Worm (Caenorhabditis elegans) whole organism, L1 larva: ENCODE measurements around the gene B0303.4.
A peak's percentile ranks its signal among the peaks of the same experiment; 100 is the strongest.

Source experiments
- C04F5.9 ChIP-seq: sonication (generic microtip); optimal IDR thresholded peaks from 2 replicates; lab custom pipeline; 2016; ENCODE audit warnings: missing genetic modification characterization, missing compliant biosample characterization
- C34B4.2 ChIP-seq: sonication (generic microtip); optimal IDR thresholded peaks from 2 replicates; lab custom pipeline; 2017; ENCODE audit warnings: mild to moderate bottlenecking, missing genetic modification characterization, missing compliant biosample characterization
- F16B12.6 ChIP-seq: fragments of 150-350 bp; optimal IDR thresholded peaks from 2 replicates; lab custom pipeline; 2014; ENCODE audit warnings: missing biosample characterization, missing genetic modification characterization
- aha-1 ChIP-seq: fragments of 150-350 bp; optimal IDR thresholded peaks from 2 replicates; lab custom pipeline; 2014; ENCODE audit warnings: missing biosample characterization, missing genetic modification characterization
- aly-2 ChIP-seq: fragments of 150-350 bp; optimal IDR thresholded peaks from 2 replicates; lab custom pipeline; 2014; ENCODE audit warnings: missing biosample characterization, missing genetic modification characterization
- ama-1 ChIP-seq: fragments of 150-350 bp; optimal IDR thresholded peaks from 2 replicates; lab custom pipeline; 2014
- blmp-1 ChIP-seq: fragments of 150-350 bp; optimal IDR thresholded peaks from 2 replicates; lab custom pipeline; 2014; ENCODE audit warnings: missing biosample characterization, missing genetic modification characterization
- ceh-8 ChIP-seq: fragments of 200-800 bp; sonication (Bioruptor generic); optimal IDR thresholded peaks from 2 replicates; lab custom pipeline; 2018; ENCODE audit warnings: mild to moderate bottlenecking, missing genetic modification characterization, moderate library complexity, missing compliant biosample characterization
- ceh-90 ChIP-seq: sonication (generic microtip); optimal IDR thresholded peaks from 2 replicates; lab custom pipeline; 2016; ENCODE audit warnings: missing genetic modification characterization, missing compliant biosample characterization
- ces-1 ChIP-seq: fragments of 150-350 bp; optimal IDR thresholded peaks from 2 replicates; lab custom pipeline; 2014; ENCODE audit warnings: missing biosample characterization, missing genetic modification reagents, missing genetic modification characterization
- dpl-1 ChIP-seq, 3 experiments: fragments of 150-350 bp in 2 of 3; sonication (generic microtip) in 1 of 3; optimal IDR thresholded peaks; 2 replicates each; lab custom pipeline; 2014 to 2017; ENCODE audit warnings: missing biosample characterization in 3 of 3, missing genetic modification characterization in 3 of 3, missing genetic modification reagents in 3 of 3
- dsc-1 ChIP-seq: sonication (generic microtip); optimal IDR thresholded peaks from 2 replicates; lab custom pipeline; 2016; ENCODE audit warnings: mild to moderate bottlenecking, missing genetic modification characterization, missing compliant biosample characterization
- efl-1 ChIP-seq, 4 experiments: fragments of 150-350 bp; optimal IDR thresholded peaks in 3 of 4; peaks in 1 of 4; 1 replicate in 1 of 4; 2 replicates in 3 of 4; lab custom pipeline; 2014; ENCODE audit warnings: missing biosample characterization in 2 of 4, missing genetic modification characterization in 2 of 4, missing genetic modification reagents in 2 of 4
- efl-3 ChIP-seq: fragments of 200-800 bp; sonication (Bioruptor generic); optimal IDR thresholded peaks from 2 replicates; lab custom pipeline; 2018; ENCODE audit warnings: mild to moderate bottlenecking, missing genetic modification characterization, missing compliant biosample characterization
- egl-13 ChIP-seq: sonication (generic microtip); optimal IDR thresholded peaks from 2 replicates; lab custom pipeline; 2016; ENCODE audit warnings: missing genotype, missing genetic modification reagents, missing genetic modification characterization, missing compliant biosample characterization
- egl-27 ChIP-seq, 2 experiments: fragments of 150-350 bp in 1 of 2; sonication (generic microtip); optimal IDR thresholded peaks; 3 replicates each; lab custom pipeline; 2017 to 2018; ENCODE audit warnings: missing biosample characterization in 2 of 2, missing genetic modification characterization in 2 of 2, missing genetic modification reagents in 2 of 2
- elt-3 ChIP-seq, 6 experiments: fragments of 150-350 bp in 1 of 6; sonication (generic microtip); optimal IDR thresholded peaks; 2 replicates each; lab custom pipeline; 2017 to 2018; ENCODE audit warnings: missing biosample characterization in 6 of 6, missing genetic modification characterization in 6 of 6, inconsistent platforms in 1 of 6
- fkh-4 ChIP-seq: sonication (generic microtip); optimal IDR thresholded peaks from 2 replicates; lab custom pipeline; 2016; ENCODE audit warnings: missing compliant biosample characterization, missing genetic modification characterization, borderline replicate concordance
- fkh-8 ChIP-seq: sonication (generic microtip); optimal IDR thresholded peaks from 2 replicates; lab custom pipeline; 2016; ENCODE audit warnings: mild to moderate bottlenecking, missing genetic modification characterization, missing compliant biosample characterization
- grh-1 ChIP-seq: fragments of 200-800 bp; sonication (Bioruptor generic); IDR thresholded peaks from 2 replicates; pipeline ENCODE4 v1.3.6; 2022; ENCODE audit warnings: missing genetic modification reagents, missing genetic modification characterization, missing compliant biosample characterization
- hlh-17 ChIP-seq: fragments of 200-800 bp; sonication (Bioruptor generic); optimal IDR thresholded peaks from 2 replicates; lab custom pipeline; 2018; ENCODE audit warnings: missing genetic modification characterization, mild to moderate bottlenecking, missing compliant biosample characterization, moderate library complexity, borderline replicate concordance
- hlh-4 ChIP-seq: sonication (generic microtip); optimal IDR thresholded peaks from 2 replicates; lab custom pipeline; 2016; ENCODE audit warnings: mild to moderate bottlenecking, missing genetic modification characterization, missing compliant biosample characterization
- hpl-2 ChIP-seq: fragments of 150-350 bp; optimal IDR thresholded peaks from 2 replicates; lab custom pipeline; 2014; ENCODE audit warnings: missing biosample characterization, missing genetic modification reagents, missing genetic modification characterization
- jun-1 ChIP-seq: fragments of 150-350 bp; optimal IDR thresholded peaks from 2 replicates; lab custom pipeline; 2014; ENCODE audit warnings: missing biosample characterization, missing genetic modification reagents, missing genetic modification characterization
- lin-13 ChIP-seq: fragments of 150-350 bp; optimal IDR thresholded peaks from 2 replicates; lab custom pipeline; 2014; ENCODE audit warnings: missing biosample characterization, missing genetic modification reagents, missing genetic modification characterization
- lin-14 ChIP-seq: fragments of 200-800 bp; sonication (Bioruptor generic); optimal IDR thresholded peaks from 2 replicates; lab custom pipeline; 2018; ENCODE audit warnings: mild to moderate bottlenecking, missing genetic modification characterization, moderate library complexity, missing compliant biosample characterization
- lin-35 ChIP-seq, 2 experiments: fragments of 150-350 bp; optimal IDR thresholded peaks; 2 replicates each; lab custom pipeline; 2014; ENCODE audit warnings: missing biosample characterization in 2 of 2, missing genetic modification characterization in 2 of 2, missing genetic modification reagents in 2 of 2
- lin-39 ChIP-seq: fragments of 150-350 bp; optimal IDR thresholded peaks from 2 replicates; lab custom pipeline; 2014; ENCODE audit warnings: missing biosample characterization, missing genetic modification reagents, missing genetic modification characterization
- lir-3 ChIP-seq: sonication (generic microtip); optimal IDR thresholded peaks from 2 replicates; lab custom pipeline; 2016; ENCODE audit warnings: mild to moderate bottlenecking, missing genetic modification characterization, moderate library complexity, missing compliant biosample characterization; ENCODE audit not compliant: poor library complexity
- mab-9 ChIP-seq: fragments of 200-800 bp; sonication (Bioruptor generic); IDR thresholded peaks from 2 replicates; pipeline ENCODE4 v1.3.6; 2022; ENCODE audit warnings: missing genetic modification reagents, missing genetic modification characterization, missing compliant biosample characterization
- nhr-11 ChIP-seq: fragments of 150-350 bp; optimal IDR thresholded peaks from 2 replicates; lab custom pipeline; 2014; ENCODE audit warnings: missing biosample characterization, missing genetic modification characterization
- nhr-20 ChIP-seq: sonication (generic microtip); optimal IDR thresholded peaks from 2 replicates; lab custom pipeline; 2016; ENCODE audit warnings: mild to moderate bottlenecking, missing genetic modification characterization, missing compliant biosample characterization
- nhr-47 ChIP-seq: sonication (generic microtip); optimal IDR thresholded peaks from 2 replicates; lab custom pipeline; 2016; ENCODE audit warnings: mild to moderate bottlenecking, missing genetic modification characterization, moderate library complexity, missing compliant biosample characterization
- nhr-77 ChIP-seq: fragments of 150-350 bp; optimal IDR thresholded peaks from 2 replicates; lab custom pipeline; 2014; ENCODE audit warnings: missing biosample characterization, missing genetic modification characterization
- nhr-84 ChIP-seq: sonication (generic microtip); optimal IDR thresholded peaks from 2 replicates; lab custom pipeline; 2017; ENCODE audit warnings: missing biosample characterization, missing genetic modification characterization
- nhr-85 ChIP-seq: sonication (generic microtip); peaks from one replicate; lab custom pipeline; 2016; ENCODE audit warnings: missing genetic modification characterization, inconsistent platforms, missing compliant biosample characterization
- nhr-90 ChIP-seq: sonication (generic microtip); optimal IDR thresholded peaks from 2 replicates; lab custom pipeline; 2016; ENCODE audit warnings: mild to moderate bottlenecking, missing genetic modification characterization, missing compliant biosample characterization; ENCODE audit not compliant: poor library complexity
- pax-3 ChIP-seq: fragments of 200-800 bp; sonication (Bioruptor generic); optimal IDR thresholded peaks from 2 replicates; lab custom pipeline; 2018; ENCODE audit warnings: mild to moderate bottlenecking, missing genetic modification characterization, moderate library complexity, missing compliant biosample characterization
- rnt-1 ChIP-seq: sonication (generic microtip); optimal IDR thresholded peaks from 2 replicates; lab custom pipeline; 2016; ENCODE audit warnings: mild to moderate bottlenecking, missing genetic modification characterization, moderate library complexity, missing compliant biosample characterization
- skn-1 ChIP-seq: fragments of 150-350 bp; optimal IDR thresholded peaks from 2 replicates; lab custom pipeline; 2014; ENCODE audit warnings: missing biosample characterization, missing genetic modification characterization
- snu-23 ChIP-seq: sonication (generic microtip); optimal IDR thresholded peaks from 2 replicates; lab custom pipeline; 2016; ENCODE audit warnings: missing genetic modification characterization, missing compliant biosample characterization
- sptf-1 ChIP-seq: fragments of 150-350 bp; optimal IDR thresholded peaks from 2 replicates; lab custom pipeline; 2014; ENCODE audit warnings: missing biosample characterization, missing genetic modification characterization
- swsn-7 ChIP-seq: sonication (generic microtip); optimal IDR thresholded peaks from 2 replicates; lab custom pipeline; 2016; ENCODE audit warnings: missing genetic modification characterization, missing compliant biosample characterization
- unc-130 ChIP-seq: fragments of 150-350 bp; optimal IDR thresholded peaks from 2 replicates; lab custom pipeline; 2017; ENCODE audit warnings: missing biosample characterization, missing genetic modification characterization, inconsistent platforms
- unc-86 ChIP-seq: sonication (generic microtip); optimal IDR thresholded peaks from 2 replicates; lab custom pipeline; 2016; ENCODE audit warnings: missing genetic modification characterization, missing compliant biosample characterization
- xbp-1 ChIP-seq: sonication (generic microtip); optimal IDR thresholded peaks from 2 replicates; lab custom pipeline; 2016; ENCODE audit warnings: missing genetic modification characterization, missing compliant biosample characterization
- zag-1 ChIP-seq: fragments of 150-350 bp; optimal IDR thresholded peaks from 2 replicates; lab custom pipeline; 2014; ENCODE audit warnings: missing biosample characterization, missing genetic modification characterization
- zip-4 ChIP-seq: fragments of 200-800 bp; sonication (Bioruptor generic); optimal IDR thresholded peaks from 2 replicates; lab custom pipeline; 2018; ENCODE audit warnings: mild to moderate bottlenecking, missing genetic modification characterization, moderate library complexity, missing compliant biosample characterization
- ztf-4 ChIP-seq: fragments of 150-350 bp; optimal IDR thresholded peaks from 2 replicates; lab custom pipeline; 2014; ENCODE audit warnings: missing biosample characterization, missing genetic modification characterization

B0303.4 gene

DNA sequence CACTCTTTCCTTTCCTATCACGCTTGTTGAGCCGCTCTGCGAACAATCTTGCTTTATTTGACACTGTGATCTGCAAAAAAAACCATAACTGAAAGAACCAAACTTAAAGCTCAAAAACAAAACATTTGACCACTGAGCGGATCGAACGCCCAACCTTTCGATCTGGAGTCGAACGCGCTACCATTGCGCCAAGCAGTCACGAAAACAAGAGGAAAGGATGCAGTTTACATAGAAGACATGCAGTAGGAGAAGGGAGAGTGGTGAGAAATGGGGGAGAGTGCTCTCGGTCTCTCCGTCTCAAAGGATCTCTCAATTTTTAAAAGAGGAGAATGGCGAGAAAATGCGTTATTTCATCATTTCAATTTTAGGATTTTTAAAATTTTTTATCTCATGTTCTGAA, 11.3 kb upstream of the B0303.4 start (continued):
- TF ChIP-seq nhr-84 (no peak), swsn-7 (tag; lab: Kevin White, UChicago) (peak; percentile 71), snu-23 (GFP tag; lab: Kevin White, UChicago) (peak; percentile 85), mab-9 (GFP tag; lab: Robert Waterston, UW) (no peak), ces-1 (GFP tag; lab: Kevin White, UChicago) (no peak), zag-1 (no peak), lin-39 (no peak), C04F5.9 (peak; percentile 8), ama-1 (peak; percentile 34), nhr-20 (tag; lab: Kevin White, UChicago) (peak; percentile 68), zip-4 (peak; percentile 36), lin-14 (GFP tag; lab: Kevin White, UChicago) (peak; percentile 73), xbp-1 (tag; lab: Kevin White, UChicago) (peak; percentile 63), dsc-1 (tag; lab: Kevin White, UChicago) (peak; percentile 75), nhr-85 (tag; lab: Kevin White, UChicago) (peak; percentile 80), ztf-4 (peak; percentile 29), unc-130 (no peak), hlh-4 (tag; lab: Kevin White, UChicago) (no peak), egl-27 (tag; optimal IDR thresholded peaks at IDR 0.05; lab: Kevin White, UChicago) (no peak), nhr-77 (tag; lab: Kevin White, UChicago) (peak; percentile 46), pax-3 (tag; lab: Kevin White, UChicago) (peak; percentile 44), elt-3 (tag; optimal IDR thresholded peaks at IDR 0.05; lab: Kevin White, UChicago) (peak in 1 of 6 experiments; percentile 43), hlh-17 (GFP tag; lab: Kevin White, UChicago) (no peak), C34B4.2 (no peak), ceh-90 (peak; percentile 12), jun-1 (tag; lab: Kevin White, UChicago) (peak; percentile 61), blmp-1 (peak; percentile 2), nhr-11 (tag; lab: Kevin White, UChicago) (no peak), skn-1 (tag; lab: Kevin White, UChicago) (peak; percentile 47), fkh-8 (tag; lab: Kevin White, UChicago) (peak; percentile 61)

DNA sequence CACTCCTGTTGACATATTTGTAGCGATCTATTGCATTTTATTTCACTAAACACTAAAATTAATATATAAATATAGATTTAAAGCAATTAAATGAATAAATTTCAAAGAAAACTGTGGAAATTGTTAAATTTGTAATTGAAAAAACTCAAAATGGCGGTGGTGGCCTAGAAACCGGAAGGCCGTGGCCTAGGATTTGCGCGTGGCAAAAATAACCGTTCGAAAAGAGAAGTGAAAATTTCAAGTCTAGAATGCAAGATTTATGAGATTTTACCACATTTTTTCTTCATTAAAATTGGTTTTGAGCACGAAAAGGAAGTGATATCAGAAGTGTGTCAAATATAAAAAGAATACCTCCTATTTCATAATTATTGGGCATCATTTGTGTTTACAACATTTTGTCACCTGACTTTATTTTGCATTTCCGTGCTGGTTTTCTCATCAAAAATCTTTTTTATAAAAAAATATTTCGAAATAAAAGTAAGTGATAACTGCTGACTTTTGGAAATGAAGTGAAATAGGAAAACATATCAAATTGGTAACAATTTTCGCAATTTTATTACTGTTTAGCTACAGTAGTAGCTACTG, 5.9 kb upstream of the B0303.4 start, which contains the start of gene fli-1:
fli-1 (minus strand) TSS at position 58 of the 585 bp plus-strand sequence.
- TF ChIP-seq pax-3 (tag; lab: Kevin White, UChicago) (no peak), mab-9 (GFP tag; lab: Robert Waterston, UW) (no peak), aha-1 (tag; lab: Kevin White, UChicago) (no peak), lin-35 (GFP tag; optimal IDR thresholded peaks at IDR 0.05; lab: Kevin White, UChicago) (peak in 1 of 2 experiments; percentile 32), zag-1 (no peak), lin-13 (GFP tag; lab: Kevin White, UChicago) (no peak), grh-1 (GFP tag; lab: Robert Waterston, UW) (no peak), F16B12.6 (no peak), snu-23 (GFP tag; lab: Kevin White, UChicago) (peak; percentile 28), ceh-8 (GFP tag; lab: Kevin White, UChicago) (no peak), aly-2 (tag; lab: Kevin White, UChicago) (no peak), hlh-4 (tag; lab: Kevin White, UChicago) (no peak), nhr-84 (no peak), lin-14 (GFP tag; lab: Kevin White, UChicago) (peak; percentile 82), dsc-1 (tag; lab: Kevin White, UChicago) (peak; percentile 3), dpl-1 (GFP tag; optimal IDR thresholded peaks at IDR 0.05; lab: Kevin White, UChicago) (peak in 1 of 3 experiments; percentile 36), sptf-1 (tag; lab: Kevin White, UChicago) (no peak), efl-3 (GFP tag; lab: Kevin White, UChicago) (no peak), unc-130 (no peak), efl-1 (optimal IDR thresholded peaks at IDR 0.05; lab: Kevin White, UChicago) (peak; percentile 0 to 40), efl-1 (GFP tag; optimal IDR thresholded peaks at IDR 0.05 in 1 of 2; lab: Kevin White, UChicago) (peak; percentile 36 to 42), zip-4 (no peak), nhr-47 (peak; percentile 45), nhr-90 (tag; lab: Kevin White, UChicago) (peak; percentile 35), lir-3 (tag; lab: Kevin White, UChicago) (peak; percentile 38), rnt-1 (tag; lab: Kevin White, UChicago) (peak; percentile 77), blmp-1 (peak; percentile 22), egl-13 (no peak), unc-86 (tag; lab: Kevin White, UChicago) (no peak), ceh-90 (peak; percentile 60), xbp-1 (tag; lab: Kevin White, UChicago) (no peak), swsn-7 (tag; lab: Kevin White, UChicago) (peak; percentile 5), hpl-2 (no peak), fkh-4 (tag; lab: Kevin White, UChicago) (no peak)
